Fruit fly (Drosophila melanogaster) whole organism, prepupa: ENCODE data around the gene CG12123.
A peak's percentile ranks its signal among the peaks of the same experiment; 100 is the strongest.

Source experiments
- Blimp-1 ChIP-seq: fragments of 200-800 bp; sonication (Bioruptor generic); optimal IDR thresholded peaks from 3 replicates; lab custom pipeline; 2017; ENCODE audit warnings: missing biosample characterization, missing genetic modification characterization, mild to moderate bottlenecking, moderate library complexity, missing genetic modification reagents
- CG4318 ChIP-seq: fragments of 200-800 bp; sonication (Bioruptor generic); optimal IDR thresholded peaks from 3 replicates; lab custom pipeline; 2017; ENCODE audit warnings: missing biosample characterization, mild to moderate bottlenecking, missing genetic modification characterization
- Eip78C ChIP-seq: fragments of 200-800 bp; sonication (Bioruptor generic); peaks from one replicate; lab custom pipeline; 2016; ENCODE audit warnings: missing biosample characterization, missing genetic modification characterization
- Eip93F ChIP-seq: fragments of 200-800 bp; sonication (Bioruptor generic); optimal IDR thresholded peaks from 2 replicates; lab custom pipeline; 2016; ENCODE audit warnings: missing biosample characterization, mild to moderate bottlenecking, missing genetic modification characterization
- Gug ChIP-seq: fragments of 200-800 bp; sonication (Bioruptor generic); IDR thresholded peaks from 2 replicates; pipeline ENCODE4 v1.3.6; 2022; ENCODE audit warnings: missing biosample characterization, missing genetic modification characterization
- Hr4 ChIP-seq: fragments of 200-800 bp; sonication (Bioruptor generic); optimal IDR thresholded peaks from 3 replicates; lab custom pipeline; 2016; ENCODE audit warnings: missing biosample characterization, missing genetic modification characterization
- Smox ChIP-seq: fragments of 200-800 bp; sonication (Bioruptor generic); optimal IDR thresholded peaks from 3 replicates; lab custom pipeline; 2016; ENCODE audit warnings: missing biosample characterization, missing genetic modification characterization
- Sox102F ChIP-seq: fragments of 200-800 bp; sonication (Bioruptor generic); optimal IDR thresholded peaks from 2 replicates; lab custom pipeline; 2016; ENCODE audit warnings: missing biosample characterization, mild to moderate bottlenecking, missing genetic modification characterization
- svp ChIP-seq: fragments of 200-800 bp; sonication (Bioruptor generic); peaks from one replicate; lab custom pipeline; 2016; ENCODE audit warnings: missing biosample characterization, missing genetic modification characterization

- TF ChIP-seq Eip78C (GFP tag; lab: Kevin White, UChicago), result peak; percentile 82
- TF ChIP-seq Sox102F, result peak; percentile 74
- TF ChIP-seq Hr4 (GFP tag; lab: Kevin White, UChicago), result no peak
- TF ChIP-seq svp (GFP tag; lab: Kevin White, UChicago), result no peak
- TF ChIP-seq CG4318, result no peak
- TF ChIP-seq Gug, result peak; percentile 82
- TF ChIP-seq Eip93F (GFP tag; lab: Kevin White, UChicago), result peak; percentile 98
- TF ChIP-seq Blimp-1, result peak; percentile 24
- TF ChIP-seq Smox (GFP tag; lab: Kevin White, UChicago), result peak; percentile 15
Measured at dm6 chrX:8409793-8410192, 32.4 kb downstream of the CG12123 start.
